Fruit fly (Drosophila melanogaster) whole organism, prepupa: ENCODE measurements around the gene Uch.
A peak's percentile ranks its signal among the peaks of the same experiment; 100 is the strongest.

Source experiments
- Blimp-1 ChIP-seq: fragments of 200-800 bp; sonication (Bioruptor generic); optimal IDR thresholded peaks from 3 replicates; lab custom pipeline; 2017; ENCODE audit warnings: missing biosample characterization, missing genetic modification characterization, mild to moderate bottlenecking, moderate library complexity, missing genetic modification reagents
- CG10631 ChIP-seq: fragments of 200-800 bp; sonication (Bioruptor generic); optimal IDR thresholded peaks from 2 replicates; lab custom pipeline; 2016; ENCODE audit warnings: missing biosample characterization, missing genetic modification characterization
- CG10669 ChIP-seq: fragments of 200-800 bp; sonication (Bioruptor generic); optimal IDR thresholded peaks from 3 replicates; lab custom pipeline; 2018; ENCODE audit warnings: missing biosample characterization, mild to moderate bottlenecking, missing genetic modification characterization, moderate library complexity
- CG11762 ChIP-seq: fragments of 200-800 bp; sonication (Bioruptor generic); optimal IDR thresholded peaks from 3 replicates; lab custom pipeline; 2016; ENCODE audit warnings: missing biosample characterization, missing genetic modification characterization; ENCODE audit not compliant: insufficient read depth
- CG11902 ChIP-seq: fragments of 200-800 bp; sonication (Bioruptor generic); optimal IDR thresholded peaks from 3 replicates; lab custom pipeline; 2016; ENCODE audit warnings: missing biosample characterization, missing genetic modification characterization
- CG15336 ChIP-seq: fragments of 200-800 bp; sonication (Bioruptor generic); IDR thresholded peaks from 2 replicates; pipeline ENCODE4 v1.3.6; 2022; ENCODE audit warnings: missing biosample characterization, missing genetic modification characterization
- CG1621 ChIP-seq: fragments of 200-800 bp; sonication (Bioruptor generic); optimal IDR thresholded peaks from 3 replicates; lab custom pipeline; 2018; ENCODE audit warnings: missing biosample characterization, mild to moderate bottlenecking, missing genetic modification characterization
- CG16779 ChIP-seq: fragments of 200-800 bp; sonication (Bioruptor generic); optimal IDR thresholded peaks from 3 replicates; lab custom pipeline; 2017; ENCODE audit warnings: missing biosample characterization, mild to moderate bottlenecking, missing genetic modification characterization
- CG3032 ChIP-seq: fragments of 200-800 bp; optimal IDR thresholded peaks from 2 replicates; lab custom pipeline; 2019; ENCODE audit warnings: missing biosample characterization, mild to moderate bottlenecking, missing genetic modification characterization, moderate library complexity
- CG32006 ChIP-seq: fragments of 200-800 bp; sonication (Bioruptor generic); optimal IDR thresholded peaks from 3 replicates; lab custom pipeline; 2017; ENCODE audit warnings: missing biosample characterization, mild to moderate bottlenecking, missing genetic modification characterization
- CG34406 ChIP-seq: fragments of 200-800 bp; sonication (Bioruptor generic); optimal IDR thresholded peaks from 3 replicates; lab custom pipeline; 2016; ENCODE audit warnings: missing biosample characterization, missing genetic modification characterization
- CG3919 ChIP-seq: fragments of 200-800 bp; sonication (Bioruptor generic); optimal IDR thresholded peaks from 3 replicates; lab custom pipeline; 2016; ENCODE audit warnings: missing biosample characterization, missing genetic modification characterization
- CG4318 ChIP-seq: fragments of 200-800 bp; sonication (Bioruptor generic); optimal IDR thresholded peaks from 3 replicates; lab custom pipeline; 2017; ENCODE audit warnings: missing biosample characterization, mild to moderate bottlenecking, missing genetic modification characterization
- CG6163 ChIP-seq: fragments of 200-800 bp; sonication (Bioruptor generic); IDR thresholded peaks from 3 replicates; pipeline ENCODE4 v1.3.6; 2022; ENCODE audit warnings: missing biosample characterization, missing genetic modification characterization
- CG6276 ChIP-seq: fragments of 200-800 bp; sonication (Bioruptor generic); optimal IDR thresholded peaks from 2 replicates; lab custom pipeline; 2017; ENCODE audit warnings: missing biosample characterization, mild to moderate bottlenecking, missing genetic modification characterization
- CG6792 ChIP-seq: fragments of 200-800 bp; sonication (Bioruptor generic); optimal IDR thresholded peaks from 3 replicates; lab custom pipeline; 2016; ENCODE audit warnings: missing biosample characterization, missing genetic modification characterization
- CG6808 ChIP-seq: fragments of 200-800 bp; sonication (Bioruptor generic); optimal IDR thresholded peaks from 3 replicates; lab custom pipeline; 2017; ENCODE audit warnings: missing biosample characterization, missing genetic modification characterization, mild to moderate bottlenecking, moderate library complexity, missing genetic modification reagents
- CG7368 ChIP-seq: fragments of 200-800 bp; sonication (Bioruptor generic); optimal IDR thresholded peaks from 3 replicates; lab custom pipeline; 2016; ENCODE audit warnings: missing biosample characterization, missing genetic modification characterization
- CG8119 ChIP-seq: fragments of 200-800 bp; sonication (Bioruptor generic); IDR thresholded peaks from 3 replicates; pipeline ENCODE4 v1.3.6; 2022; ENCODE audit warnings: missing biosample characterization, missing genetic modification characterization
- CG8632 ChIP-seq: fragments of 200-800 bp; sonication (Bioruptor generic); optimal IDR thresholded peaks from 3 replicates; lab custom pipeline; 2016; ENCODE audit warnings: missing biosample characterization, missing genetic modification characterization
- CG9139 ChIP-seq: fragments of 200-800 bp; sonication (Bioruptor generic); optimal IDR thresholded peaks from 3 replicates; lab custom pipeline; 2017; ENCODE audit warnings: missing biosample characterization, mild to moderate bottlenecking, missing genetic modification characterization
- Eip75B ChIP-seq: fragments of 200-800 bp; sonication (Bioruptor generic); optimal IDR thresholded peaks from 3 replicates; lab custom pipeline; 2016; ENCODE audit warnings: missing biosample characterization, missing genetic modification characterization
- Eip78C ChIP-seq: fragments of 200-800 bp; sonication (Bioruptor generic); peaks from one replicate; lab custom pipeline; 2016; ENCODE audit warnings: missing biosample characterization, missing genetic modification characterization
- Eip93F ChIP-seq: fragments of 200-800 bp; sonication (Bioruptor generic); optimal IDR thresholded peaks from 2 replicates; lab custom pipeline; 2016; ENCODE audit warnings: missing biosample characterization, mild to moderate bottlenecking, missing genetic modification characterization
- Ets21C ChIP-seq: fragments of 200-800 bp; sonication (Bioruptor generic); optimal IDR thresholded peaks from 3 replicates; lab custom pipeline; 2016; ENCODE audit warnings: missing biosample characterization, missing genetic modification characterization
- Ets96B ChIP-seq: fragments of 200-800 bp; optimal IDR thresholded peaks from 2 replicates; lab custom pipeline; 2019; ENCODE audit warnings: missing biosample characterization, mild to moderate bottlenecking, missing genetic modification characterization, moderate library complexity
- Gug ChIP-seq: fragments of 200-800 bp; sonication (Bioruptor generic); IDR thresholded peaks from 2 replicates; pipeline ENCODE4 v1.3.6; 2022; ENCODE audit warnings: missing biosample characterization, missing genetic modification characterization
- Hr39 ChIP-seq: fragments of 200-800 bp; sonication (Bioruptor generic); optimal IDR thresholded peaks from 2 replicates; lab custom pipeline; 2016; ENCODE audit warnings: missing biosample characterization, missing genetic modification characterization
- Met ChIP-seq: fragments of 200-800 bp; sonication (Bioruptor generic); optimal IDR thresholded peaks from 3 replicates; lab custom pipeline; 2016; ENCODE audit warnings: missing biosample characterization, missing genetic modification characterization
- OdsH ChIP-seq: fragments of 200-800 bp; sonication (Bioruptor generic); optimal IDR thresholded peaks from 3 replicates; lab custom pipeline; 2016; ENCODE audit warnings: missing biosample characterization, missing genetic modification characterization
- Smox ChIP-seq: fragments of 200-800 bp; sonication (Bioruptor generic); optimal IDR thresholded peaks from 3 replicates; lab custom pipeline; 2016; ENCODE audit warnings: missing biosample characterization, missing genetic modification characterization
- Sox102F ChIP-seq: fragments of 200-800 bp; sonication (Bioruptor generic); optimal IDR thresholded peaks from 2 replicates; lab custom pipeline; 2016; ENCODE audit warnings: missing biosample characterization, mild to moderate bottlenecking, missing genetic modification characterization
- achi ChIP-seq: fragments of 200-800 bp; sonication (Bioruptor generic); optimal IDR thresholded peaks from 3 replicates; lab custom pipeline; 2016; ENCODE audit warnings: missing biosample characterization, missing genetic modification characterization
- acj6 ChIP-seq: fragments of 200-800 bp; sonication (Bioruptor generic); optimal IDR thresholded peaks from 3 replicates; lab custom pipeline; 2016; ENCODE audit warnings: missing biosample characterization, missing genetic modification characterization
- cyc ChIP-seq: fragments of 200-800 bp; sonication (Bioruptor generic); optimal IDR thresholded peaks from 3 replicates; lab custom pipeline; 2016; ENCODE audit warnings: missing biosample characterization, missing genetic modification characterization
- dac ChIP-seq: fragments of 200-800 bp; sonication (Bioruptor generic); optimal IDR thresholded peaks from 2 replicates; lab custom pipeline; 2017; ENCODE audit warnings: missing biosample characterization, mild to moderate bottlenecking, missing genetic modification characterization
- dsx ChIP-seq: fragments of 200-800 bp; optimal IDR thresholded peaks from 3 replicates; lab custom pipeline; 2019; ENCODE audit warnings: missing biosample characterization, mild to moderate bottlenecking, missing genetic modification characterization, moderate library complexity; ENCODE audit not compliant: poor library complexity, severe bottlenecking
- esn ChIP-seq: fragments of 200-800 bp; sonication (Bioruptor generic); optimal IDR thresholded peaks from 2 replicates; lab custom pipeline; 2016; ENCODE audit warnings: missing biosample characterization, mild to moderate bottlenecking, missing genetic modification characterization, moderate library complexity
- fkh ChIP-seq: fragments of 200-800 bp; sonication (Bioruptor generic); optimal IDR thresholded peaks from 3 replicates; lab custom pipeline; 2017; ENCODE audit warnings: missing biosample characterization, mild to moderate bottlenecking, missing genetic modification characterization, moderate library complexity
- pdm3 ChIP-seq: fragments of 200-800 bp; sonication (Bioruptor generic); optimal IDR thresholded peaks from 3 replicates; lab custom pipeline; 2016; ENCODE audit warnings: missing biosample characterization, missing genetic modification characterization
- salr ChIP-seq, 2 experiments: fragments of 200-800 bp; sonication (Bioruptor generic); optimal IDR thresholded peaks; 3 replicates each; lab custom pipeline; 2016 to 2018; ENCODE audit warnings: missing biosample characterization in 2 of 2, missing genetic modification characterization in 2 of 2, mild to moderate bottlenecking in 1 of 2
- ss ChIP-seq, 2 experiments: fragments of 200-800 bp; sonication (Bioruptor generic); optimal IDR thresholded peaks; 2 replicates in 1 of 2; 3 replicates in 1 of 2; lab custom pipeline; 2017 to 2018; ENCODE audit warnings: mild to moderate bottlenecking in 2 of 2, missing biosample characterization in 2 of 2, missing genetic modification characterization in 2 of 2, moderate library complexity in 1 of 2
- svp ChIP-seq: fragments of 200-800 bp; sonication (Bioruptor generic); peaks from one replicate; lab custom pipeline; 2016; ENCODE audit warnings: missing biosample characterization, missing genetic modification characterization
- topi ChIP-seq: fragments of 200-800 bp; sonication (Bioruptor generic); optimal IDR thresholded peaks from 3 replicates; lab custom pipeline; 2016; ENCODE audit warnings: missing biosample characterization, missing genetic modification characterization
- vri ChIP-seq: fragments of 200-800 bp; sonication (Bioruptor generic); optimal IDR thresholded peaks from 3 replicates; lab custom pipeline; 2016; ENCODE audit warnings: missing biosample characterization, mild to moderate bottlenecking, missing genetic modification characterization

Gene Uch

DNA sequence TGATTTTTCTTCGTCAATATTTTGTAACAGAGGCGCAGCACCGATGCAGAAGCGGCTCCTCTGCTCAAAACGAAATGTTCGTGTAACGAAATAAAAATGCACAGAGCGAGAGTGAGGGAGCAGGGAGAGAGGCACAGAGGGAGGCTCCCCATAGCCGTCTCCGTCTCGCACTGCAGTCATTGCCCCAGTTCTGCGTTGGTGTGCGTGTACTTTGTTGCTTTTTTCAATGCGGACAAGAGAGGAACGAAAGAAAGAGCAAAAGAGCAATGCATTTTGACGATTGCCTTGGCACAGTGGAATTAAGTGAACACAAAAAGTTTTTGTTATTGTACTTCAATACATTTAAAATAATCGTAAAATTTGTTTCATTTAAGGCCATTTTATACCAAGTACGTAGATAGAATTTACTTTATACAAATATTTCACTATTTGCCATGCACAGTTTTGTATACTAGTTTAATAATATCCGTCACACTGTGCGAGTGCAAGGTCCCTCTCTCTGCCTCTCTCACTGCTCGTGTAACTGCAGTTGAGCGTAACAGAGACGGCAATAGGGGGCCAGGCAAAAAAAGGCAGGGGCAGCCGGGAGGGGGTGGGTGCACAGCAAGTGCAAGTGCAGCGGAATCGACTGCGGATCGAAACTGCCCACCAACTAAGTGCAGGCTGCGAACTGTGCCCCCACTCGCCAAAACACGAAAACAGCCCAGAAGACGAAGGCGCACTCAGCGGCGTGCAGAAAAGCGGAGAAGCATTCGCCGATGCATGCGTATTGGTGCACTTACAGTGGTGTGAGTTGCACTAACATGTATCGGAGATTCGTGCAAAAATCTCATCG, 11.8 kb downstream of the Uch start (continued):
- TF ChIP-seq CG11762 (GFP tag; lab: Kevin White, UChicago) = peak; percentile 100
- TF ChIP-seq Smox = peak; percentile 100
- peak; percentile 100 for TF ChIP-seq pdm3 (GFP tag; lab: Kevin White, UChicago)
- peak; percentile 100 for TF ChIP-seq Met (GFP tag; lab: Kevin White, UChicago)
- TF ChIP-seq CG8119 (GFP tag; lab: Robert Waterston, UW) = peak; percentile 100
- TF ChIP-seq CG3919 (GFP tag; lab: Kevin White, UChicago) = peak; percentile 100
- TF ChIP-seq CG6792 (GFP tag; lab: Kevin White, UChicago) = peak; percentile 100
- TF ChIP-seq CG32006 (GFP tag; lab: Kevin White, UChicago) = peak; percentile 100
- peak; percentile 100 for TF ChIP-seq CG6163 (GFP tag; lab: Robert Waterston, UW)
- TF ChIP-seq CG7368 (GFP tag; lab: Kevin White, UChicago) = peak; percentile 100
- TF ChIP-seq OdsH (GFP tag; lab: Kevin White, UChicago) = peak; percentile 100
- no peak for TF ChIP-seq Eip93F (GFP tag; lab: Kevin White, UChicago)
- peak; percentile 100 for TF ChIP-seq CG15336 (GFP tag; lab: Robert Waterston, UW)
- peak; percentile 99 for TF ChIP-seq vri (GFP tag; lab: Kevin White, UChicago)
- TF ChIP-seq salr (GFP tag; optimal IDR thresholded peaks at IDR 0.05; lab: Kevin White, UChicago) = peak; percentile 99 to 100
- peak; percentile 100 for TF ChIP-seq ss (GFP tag; optimal IDR thresholded peaks at IDR 0.05; lab: Kevin White, UChicago)
- TF ChIP-seq fkh (GFP tag; lab: Kevin White, UChicago) = peak; percentile 66

DNA sequence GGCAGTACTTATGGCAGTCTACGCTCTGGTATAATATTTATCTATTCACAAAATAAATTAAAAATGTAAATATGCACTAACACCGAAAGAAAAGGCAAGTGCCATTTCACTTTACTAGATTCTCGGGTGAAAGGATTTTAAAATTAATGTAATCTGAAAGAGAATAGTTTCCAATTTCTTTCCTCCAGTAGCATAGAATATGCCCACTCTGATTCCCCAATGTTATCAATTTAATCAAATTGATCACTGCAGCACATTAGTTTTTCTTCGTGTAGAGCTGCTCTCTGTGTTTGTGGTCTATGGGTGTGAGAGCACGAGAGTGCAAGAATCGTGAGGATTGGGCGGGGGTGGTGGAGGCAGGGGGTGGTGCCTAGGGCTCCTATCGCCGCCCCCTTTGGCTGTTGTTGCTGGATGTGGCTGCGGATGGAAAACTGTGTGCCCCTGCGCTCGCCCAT, 12.9 kb downstream of the Uch start:
- peak; percentile 94 for TF ChIP-seq OdsH (GFP tag; lab: Kevin White, UChicago)
- TF ChIP-seq svp (GFP tag; lab: Kevin White, UChicago) = peak; percentile 93
- TF ChIP-seq CG11902 (GFP tag; lab: Kevin White, UChicago) = peak; percentile 69
- TF ChIP-seq CG7368 (GFP tag; lab: Kevin White, UChicago) = peak; percentile 72
- peak; percentile 90 for TF ChIP-seq achi
- TF ChIP-seq vri (GFP tag; lab: Kevin White, UChicago) = peak; percentile 63
- TF ChIP-seq CG6276 (GFP tag; lab: Kevin White, UChicago) = peak; percentile 97
- TF ChIP-seq Ets96B (tag; lab: Kevin White, UChicago) = peak; percentile 85
- TF ChIP-seq fkh (GFP tag; lab: Kevin White, UChicago) = peak; percentile 90
- TF ChIP-seq Eip93F (GFP tag; lab: Kevin White, UChicago) = no peak
- TF ChIP-seq CG34406 (GFP tag; lab: Kevin White, UChicago) = peak; percentile 83
- TF ChIP-seq CG1621 (tag; lab: Kevin White, UChicago) = peak; percentile 67
- peak; percentile 90 for TF ChIP-seq CG6163 (GFP tag; lab: Robert Waterston, UW)
- TF ChIP-seq Eip78C (GFP tag; lab: Kevin White, UChicago) = peak; percentile 96
- peak; percentile 83 for TF ChIP-seq Met (GFP tag; lab: Kevin White, UChicago)
- peak; percentile 87 for TF ChIP-seq CG6808 (GFP tag; lab: Kevin White, UChicago)
- peak; percentile 93 for TF ChIP-seq CG8119 (GFP tag; lab: Robert Waterston, UW)
- peak; percentile 91 for TF ChIP-seq CG16779
- peak; percentile 85 for TF ChIP-seq CG3032 (tag; lab: Kevin White, UChicago)
- peak; percentile 79 for TF ChIP-seq CG11762 (GFP tag; lab: Kevin White, UChicago)
- TF ChIP-seq dsx = peak; percentile 83
- TF ChIP-seq CG10669 (GFP tag; lab: Kevin White, UChicago) = peak; percentile 85
- TF ChIP-seq CG3919 (GFP tag; lab: Kevin White, UChicago) = peak; percentile 92
- TF ChIP-seq Blimp-1 (GFP tag; lab: Kevin White, UChicago) = peak; percentile 36
- peak; percentile 72 for TF ChIP-seq Sox102F (GFP tag; lab: Kevin White, UChicago)
- TF ChIP-seq salr (GFP tag; optimal IDR thresholded peaks at IDR 0.05; lab: Kevin White, UChicago) = peak; percentile 75 to 99
- TF ChIP-seq Eip75B = peak; percentile 89
- TF ChIP-seq CG4318 (GFP tag; lab: Kevin White, UChicago) = peak; percentile 96
- TF ChIP-seq CG8632 (GFP tag; lab: Kevin White, UChicago) = peak; percentile 79
- peak; percentile 75 for TF ChIP-seq Ets21C (GFP tag; lab: Kevin White, UChicago)
- peak; percentile 81 for TF ChIP-seq Hr39 (GFP tag; lab: Kevin White, UChicago)
- peak; percentile 89 for TF ChIP-seq dac (GFP tag; lab: Kevin White, UChicago)
- TF ChIP-seq topi = peak; percentile 87
- TF ChIP-seq CG9139 = peak; percentile 65
- TF ChIP-seq esn (GFP tag; lab: Kevin White, UChicago) = peak; percentile 86
- TF ChIP-seq CG10631 (GFP tag; lab: Kevin White, UChicago) = peak; percentile 94
- peak; percentile 80 for TF ChIP-seq Gug (GFP tag; lab: Robert Waterston, UW)
- TF ChIP-seq acj6 (GFP tag; lab: Kevin White, UChicago) = peak; percentile 91
- TF ChIP-seq cyc = peak; percentile 80
